Fruit fly (Drosophila melanogaster): ENCODE measurements around the gene Elovl7.
A peak's percentile ranks its signal among the peaks of the same experiment; 100 is the strongest.

Gene Elovl7

DNA sequence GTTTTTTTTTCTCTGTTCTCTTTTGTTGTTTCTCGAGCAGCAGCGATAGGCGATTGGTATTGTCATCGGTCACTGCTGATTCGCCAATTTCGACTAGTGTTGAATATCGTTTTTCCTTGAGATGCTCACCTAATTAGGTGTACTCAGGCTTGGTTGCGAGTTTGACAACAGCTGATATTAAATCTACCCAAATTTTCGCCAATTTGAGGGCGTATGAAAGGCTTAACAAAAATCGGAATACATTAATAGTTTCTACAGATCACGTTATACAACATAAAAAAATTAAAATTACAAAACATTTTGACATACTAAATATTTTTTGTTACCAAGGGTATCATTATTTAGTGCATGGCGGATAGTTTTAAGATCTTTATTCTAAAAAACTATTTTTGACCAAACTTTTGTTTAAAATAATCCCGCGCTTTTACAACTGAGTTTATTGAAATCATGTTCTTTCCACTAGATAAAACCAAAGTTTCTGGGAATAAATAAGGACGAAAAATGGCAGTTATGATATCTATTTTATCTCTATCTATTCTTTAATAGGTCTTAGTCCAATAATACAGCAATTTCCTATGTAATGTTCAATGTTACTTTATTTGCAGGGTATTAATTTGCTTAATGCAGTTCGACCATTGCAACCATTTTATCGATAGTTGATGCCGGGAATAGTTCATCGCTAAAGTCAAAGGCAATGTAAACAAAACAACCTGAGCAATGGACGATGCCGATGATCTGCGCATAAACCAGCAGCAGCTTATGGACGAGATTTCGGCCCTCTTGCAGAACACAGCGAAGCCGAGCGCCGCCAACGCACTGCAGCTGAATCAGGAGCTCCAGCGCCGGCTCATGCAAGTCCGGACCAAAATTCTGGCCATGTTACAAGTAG, 17.7 kb upstream of the Elovl7 start, which contains the start of the genes CG10435 and Pbp95 (continued):
- TF ChIP-seq zfh2 (GFP tag; optimal IDR thresholded peaks at IDR 0.05) (peak; percentile 68), ro (GFP tag; IDR thresholded peaks at IDR 0.05) (no peak), D19B (GFP tag; optimal IDR thresholded peaks at IDR 0.05) (peak; percentile 96), Fer1 (GFP tag; optimal IDR thresholded peaks at IDR 0.05) (no peak), CG11696 (GFP tag; IDR thresholded peaks at IDR 0.05) (no peak), zf30C (GFP tag; optimal IDR thresholded peaks at IDR 0.05) (no peak), HLH4C (GFP tag; IDR thresholded peaks at IDR 0.05; ENCODE audit: partially characterized antibody) (peak; percentile 59), CG34422 (GFP tag; IDR thresholded peaks at IDR 0.05) (peak; percentile 57), CG12391 (tag; optimal IDR thresholded peaks at IDR 0.05) (peak; percentile 68), YL-1 (GFP tag; optimal IDR thresholded peaks at IDR 0.05) (no peak), Awh (GFP tag; IDR thresholded peaks at IDR 0.05) (no peak), her (GFP tag; optimal IDR thresholded peaks at IDR 0.05) (peak; percentile 45), CG4854 (GFP tag; optimal IDR thresholded peaks at IDR 0.05) (no peak), Blimp-1 (GFP tag; optimal IDR thresholded peaks at IDR 0.05) (no peak), CG6272 (GFP tag; IDR thresholded peaks at IDR 0.05) (peak; percentile 70), CG1647 (GFP tag; optimal IDR thresholded peaks at IDR 0.05) (peak; percentile 42), CG11085 (GFP tag; IDR thresholded peaks at IDR 0.05) (peak; percentile 56), CG7372 (GFP tag; IDR thresholded peaks at IDR 0.05) (no peak), gsb (GFP tag; IDR thresholded peaks at IDR 0.05) (0 out of 2 replicates have a peak, but pooled peaks have one; percentile 20), CG32532 (GFP tag; IDR thresholded peaks at IDR 0.05) (peak; percentile 58), CG15269 (tag; optimal IDR thresholded peaks at IDR 0.05) (no peak), CG12236 (GFP tag; optimal IDR thresholded peaks at IDR 0.05) (no peak), gro (GFP tag; optimal IDR thresholded peaks at IDR 0.05) (peak; percentile 62), Chrac-16 (GFP tag; optimal IDR thresholded peaks at IDR 0.05) (peak; percentile 42), CG1792 (GFP tag; optimal IDR thresholded peaks at IDR 0.05) (no peak), slp2 (GFP tag; optimal IDR thresholded peaks at IDR 0.05) (no peak), B-H2 (GFP tag; optimal IDR thresholded peaks at IDR 0.05) (no peak), CG8478 (optimal IDR thresholded peaks at IDR 0.05) (no peak), CG1832 (GFP tag; optimal IDR thresholded peaks at IDR 0.05) (no peak), h (optimal IDR thresholded peaks at IDR 0.05) (no peak), CG4360 (GFP tag; IDR thresholded peaks at IDR 0.05) (no peak), Ada2b (GFP tag; IDR thresholded peaks at IDR 0.05) (peak; percentile 35; the same call in 1 of the 2 replicates), Dfd (GFP tag; optimal IDR thresholded peaks at IDR 0.05) (no peak), Fer3 (tag; optimal IDR thresholded peaks at IDR 0.05) (peak; percentile 21), tx (GFP tag; optimal IDR thresholded peaks at IDR 0.05) (peak; percentile 32), Hr51 (GFP tag; optimal IDR thresholded peaks at IDR 0.05) (peak in 1 of 2 experiments; percentile 38), Bgb (GFP tag; IDR thresholded peaks at IDR 0.05; ENCODE audit: partially characterized antibody) (peak; percentile 50), yki (optimal IDR thresholded peaks at IDR 0.05) (no peak), CG2116 (GFP tag; optimal IDR thresholded peaks at IDR 0.05) (peak; percentile 56), CG10267 (tag; optimal IDR thresholded peaks at IDR 0.05) (peak; percentile 86), CG13424 (tag; optimal IDR thresholded peaks at IDR 0.05) (peak; percentile 25), CG12769 (tag; optimal IDR thresholded peaks at IDR 0.05) (no peak), CG10462 (GFP tag; optimal IDR thresholded peaks at IDR 0.05) (no peak), nmo (GFP tag; optimal IDR thresholded peaks at IDR 0.05) (peak; percentile 60), PHDP (tag; optimal IDR thresholded peaks at IDR 0.05) (no peak), Atf6 (GFP tag; IDR thresholded peaks at IDR 0.05) (peak; percentile 37; the same call in 1 of the 2 replicates), gsb-n (tag; optimal IDR thresholded peaks at IDR 0.05) (no peak), tna (GFP tag; IDR thresholded peaks at IDR 0.05; ENCODE audit: partially characterized antibody) (peak; percentile 54), ase (GFP tag; IDR thresholded peaks at IDR 0.05) (0 out of 3 replicates have a peak, but pooled peaks have one; percentile 6), Ptx1 (GFP tag; IDR thresholded peaks at IDR 0.05) (peak; percentile 38)

Data from whole organism, embryonic.